Worm (Caenorhabditis elegans): ENCODE results near the gene nlp-24.

nlp-24 gene

ce11 chrV:11615948-11616681 lies at the start of gene nlp-24:
Gene nlp-24 (plus strand): TSS chrV:11616376.
- TF ChIP-seq ztf-23 (GFP tag; IDR thresholded peaks at IDR 0.05) = no peak
- TF ChIP-seq ztf-29 (GFP tag; IDR thresholded peaks at IDR 0.05) = no peak
- no peak for TF ChIP-seq cog-1 (tag; optimal IDR thresholded peaks at IDR 0.05)
- no peak for TF ChIP-seq flt-1 (GFP tag; IDR thresholded peaks at IDR 0.05)
- TF ChIP-seq med-1 (GFP tag; optimal IDR thresholded peaks at IDR 0.05; ENCODE audit: insufficient read depth) = no peak
- TF ChIP-seq T22C8.4 (GFP tag; IDR thresholded peaks at IDR 0.05) = no peak
- TF ChIP-seq ref-1 (GFP tag; conservative IDR thresholded peaks at IDR 0.05) = no peak
- TF ChIP-seq tab-1 (GFP tag; IDR thresholded peaks at IDR 0.05) = no peak
- TF ChIP-seq klf-2 (GFP tag; conservative IDR thresholded peaks at IDR 0.05) = no peak

ce11 chrV:11570169-11570651 lies 46.0 kb upstream of the nlp-24 start, which contains the start of the genes nhr-101 and pms-2:
Gene nhr-101 (plus strand): TSS chrV:11570476.
Gene pms-2 (minus strand): TSS chrV:11570601.
- TF ChIP-seq med-1 (GFP tag; optimal IDR thresholded peaks at IDR 0.05; ENCODE audit: insufficient read depth) = no peak

ce11 chrV:11572803-11573490 lies 43.2 kb upstream of the nlp-24 start, which contains the start of the genes H12C20.7 and nhr-68:
Gene H12C20.7 (minus strand): TSS chrV:11572990.
Gene nhr-68 (plus strand): TSS chrV:11573440.
- TF ChIP-seq T22C8.4 (GFP tag; IDR thresholded peaks at IDR 0.05) (no peak), tab-1 (GFP tag; IDR thresholded peaks at IDR 0.05) (no peak), med-1 (GFP tag; optimal IDR thresholded peaks at IDR 0.05; ENCODE audit: insufficient read depth) (no peak), ref-1 (GFP tag; conservative IDR thresholded peaks at IDR 0.05) (no peak), klf-2 (GFP tag; conservative IDR thresholded peaks at IDR 0.05) (no peak), ztf-23 (GFP tag; IDR thresholded peaks at IDR 0.05) (no peak), flt-1 (GFP tag; IDR thresholded peaks at IDR 0.05) (no peak), cog-1 (tag; optimal IDR thresholded peaks at IDR 0.05) (no peak), ztf-29 (GFP tag; IDR thresholded peaks at IDR 0.05) (no peak)

ce11 chrV:11574563-11574962 lies 41.6 kb upstream of the nlp-24 start:
- no peak for TF ChIP-seq ref-1 (GFP tag; conservative IDR thresholded peaks at IDR 0.05)
- no peak for TF ChIP-seq ztf-29 (GFP tag; IDR thresholded peaks at IDR 0.05)
- no peak for TF ChIP-seq klf-2 (GFP tag; conservative IDR thresholded peaks at IDR 0.05)
- TF ChIP-seq tab-1 (GFP tag; IDR thresholded peaks at IDR 0.05) = no peak
- no peak for TF ChIP-seq med-1 (GFP tag; optimal IDR thresholded peaks at IDR 0.05; ENCODE audit: insufficient read depth)
- no peak for TF ChIP-seq T22C8.4 (GFP tag; IDR thresholded peaks at IDR 0.05)

- TF ChIP-seq ztf-29 (GFP tag; IDR thresholded peaks at IDR 0.05) = no peak
- no peak for TF ChIP-seq T22C8.4 (GFP tag; IDR thresholded peaks at IDR 0.05)
- no peak for TF ChIP-seq flt-1 (GFP tag; IDR thresholded peaks at IDR 0.05)
- TF ChIP-seq klf-2 (GFP tag; conservative IDR thresholded peaks at IDR 0.05) = no peak
- no peak for TF ChIP-seq med-1 (GFP tag; optimal IDR thresholded peaks at IDR 0.05; ENCODE audit: insufficient read depth)
- TF ChIP-seq ref-1 (GFP tag; conservative IDR thresholded peaks at IDR 0.05) = no peak
- TF ChIP-seq cog-1 (tag; optimal IDR thresholded peaks at IDR 0.05) = no peak
- TF ChIP-seq ztf-23 (GFP tag; IDR thresholded peaks at IDR 0.05) = no peak
- no peak for TF ChIP-seq tab-1 (GFP tag; IDR thresholded peaks at IDR 0.05)
Observed at ce11 chrV:11580826-11581225, 35.4 kb upstream of the nlp-24 start, which contains the start of gene srx-90. Gene srx-90 (plus strand): TSS chrV:11581126.

- TF ChIP-seq klf-2 (GFP tag; conservative IDR thresholded peaks at IDR 0.05) (no peak), flt-1 (GFP tag; IDR thresholded peaks at IDR 0.05) (no peak), cog-1 (tag; optimal IDR thresholded peaks at IDR 0.05) (no peak), ztf-23 (GFP tag; IDR thresholded peaks at IDR 0.05) (no peak), med-1 (GFP tag; optimal IDR thresholded peaks at IDR 0.05; ENCODE audit: insufficient read depth) (no peak), ref-1 (GFP tag; conservative IDR thresholded peaks at IDR 0.05) (no peak), T22C8.4 (GFP tag; IDR thresholded peaks at IDR 0.05) (no peak)
Observed at ce11 chrV:11583212-11583611, 33.0 kb upstream of the nlp-24 start, which contains the start of gene srx-88. Gene srx-88 (plus strand): TSS chrV:11583512.

ce11 chrV:11585122-11585521 lies 31.1 kb upstream of the nlp-24 start:
- TF ChIP-seq klf-2 (GFP tag; conservative IDR thresholded peaks at IDR 0.05) (no peak), flt-1 (GFP tag; IDR thresholded peaks at IDR 0.05) (no peak), T22C8.4 (GFP tag; IDR thresholded peaks at IDR 0.05) (no peak), med-1 (GFP tag; optimal IDR thresholded peaks at IDR 0.05; ENCODE audit: insufficient read depth) (no peak), tab-1 (GFP tag; IDR thresholded peaks at IDR 0.05) (no peak), ztf-23 (GFP tag; IDR thresholded peaks at IDR 0.05) (no peak), ref-1 (GFP tag; conservative IDR thresholded peaks at IDR 0.05) (no peak), cog-1 (tag; optimal IDR thresholded peaks at IDR 0.05) (no peak), ztf-29 (GFP tag; IDR thresholded peaks at IDR 0.05) (no peak)

ce11 chrV:11589433-11589832 lies 26.7 kb upstream of the nlp-24 start, which contains the start of gene srx-82:
Gene srx-82 (plus strand): TSS chrV:11589733.
- TF ChIP-seq ztf-23 (GFP tag; IDR thresholded peaks at IDR 0.05) = no peak
- no peak for TF ChIP-seq ztf-29 (GFP tag; IDR thresholded peaks at IDR 0.05)
- TF ChIP-seq T22C8.4 (GFP tag; IDR thresholded peaks at IDR 0.05) = no peak
- no peak for TF ChIP-seq ref-1 (GFP tag; conservative IDR thresholded peaks at IDR 0.05)
- no peak for TF ChIP-seq flt-1 (GFP tag; IDR thresholded peaks at IDR 0.05)
- TF ChIP-seq klf-2 (GFP tag; conservative IDR thresholded peaks at IDR 0.05) = no peak
- no peak for TF ChIP-seq cog-1 (tag; optimal IDR thresholded peaks at IDR 0.05)
- TF ChIP-seq tab-1 (GFP tag; IDR thresholded peaks at IDR 0.05) = no peak
- TF ChIP-seq med-1 (GFP tag; optimal IDR thresholded peaks at IDR 0.05; ENCODE audit: insufficient read depth) = no peak

- no peak for TF ChIP-seq klf-2 (GFP tag; conservative IDR thresholded peaks at IDR 0.05)
- no peak for TF ChIP-seq ztf-23 (GFP tag; IDR thresholded peaks at IDR 0.05)
Observed at ce11 chrV:11593427-11593826, 22.7 kb upstream of the nlp-24 start, which contains the start of gene srx-80. Gene srx-80 (plus strand): TSS chrV:11593727.

All from whole organism, midembryonic.